Worm (Caenorhabditis elegans) whole organism, late embryonic: Measurements from ENCODE around the gene F58A6.5.

Source experiments
- C08G9.2 ChIP-seq: sonication (generic microtip); optimal IDR thresholded peaks from 2 replicates; lab custom pipeline; 2016; ENCODE audit warnings: mild to moderate bottlenecking, missing genetic modification characterization, moderate library complexity, missing compliant biosample characterization
- K02D7.2 ChIP-seq: sonication (generic microtip); optimal IDR thresholded peaks from 2 replicates; lab custom pipeline; 2017; ENCODE audit warnings: mild to moderate bottlenecking, missing genetic modification characterization, missing compliant biosample characterization
- ahr-1 ChIP-seq: sonication (generic microtip); optimal IDR thresholded peaks from 2 replicates; lab custom pipeline; 2016; ENCODE audit warnings: missing genetic modification characterization, missing compliant biosample characterization
- ceh-19 ChIP-seq: fragments of 200-800 bp; sonication (Bioruptor generic); optimal IDR thresholded peaks from 2 replicates; lab custom pipeline; 2018; ENCODE audit warnings: mild to moderate bottlenecking, missing genetic modification characterization, missing compliant biosample characterization
- ceh-2 ChIP-seq: sonication (generic microtip); optimal IDR thresholded peaks from 2 replicates; lab custom pipeline; 2016; ENCODE audit warnings: missing genotype, missing genetic modification characterization, missing compliant biosample characterization
- ceh-24 ChIP-seq: sonication (generic microtip); optimal IDR thresholded peaks from 2 replicates; lab custom pipeline; 2016; ENCODE audit warnings: mild to moderate bottlenecking, missing genetic modification characterization, missing compliant biosample characterization
- ceh-31 ChIP-seq: sonication (generic microtip); optimal IDR thresholded peaks from 2 replicates; lab custom pipeline; 2016; ENCODE audit warnings: missing genetic modification characterization, missing compliant biosample characterization
- ceh-6 ChIP-seq: fragments of 200-800 bp; sonication (Bioruptor generic); optimal IDR thresholded peaks from 2 replicates; lab custom pipeline; 2018; ENCODE audit warnings: mild to moderate bottlenecking, missing genetic modification characterization, missing compliant biosample characterization
- ceh-9 ChIP-seq: sonication (generic microtip); optimal IDR thresholded peaks from 2 replicates; lab custom pipeline; 2016; ENCODE audit warnings: mild to moderate bottlenecking, missing genetic modification characterization, inconsistent platforms, missing compliant biosample characterization
- che-1 ChIP-seq: sonication (generic microtip); optimal IDR thresholded peaks from 2 replicates; lab custom pipeline; 2016; ENCODE audit warnings: mild to moderate bottlenecking, missing genetic modification characterization, missing compliant biosample characterization
- dmd-4 ChIP-seq: sonication (generic microtip); optimal IDR thresholded peaks from 2 replicates; lab custom pipeline; 2016; ENCODE audit warnings: borderline replicate concordance, missing genetic modification characterization, missing compliant biosample characterization
- dve-1 ChIP-seq: sonication (generic microtip); optimal IDR thresholded peaks from 2 replicates; lab custom pipeline; 2017; ENCODE audit warnings: antibody characterized with exemption, mild to moderate bottlenecking, missing genetic modification characterization, missing compliant biosample characterization
- elt-2 ChIP-seq: sonication (generic microtip); optimal IDR thresholded peaks from 2 replicates; lab custom pipeline; 2016; ENCODE audit warnings: missing genetic modification reagents, missing genetic modification characterization, missing compliant biosample characterization
- ets-4 ChIP-seq: sonication (generic microtip); optimal IDR thresholded peaks from 2 replicates; lab custom pipeline; 2016; ENCODE audit warnings: missing genetic modification characterization, missing compliant biosample characterization
- fax-1 ChIP-seq: sonication (generic microtip); optimal IDR thresholded peaks from 2 replicates; lab custom pipeline; 2016; ENCODE audit warnings: missing genotype, missing genetic modification characterization, missing compliant biosample characterization
- fkh-10 ChIP-seq: fragments of 150-350 bp; optimal IDR thresholded peaks from 2 replicates; lab custom pipeline; 2014; ENCODE audit warnings: missing biosample characterization, missing genetic modification reagents, missing genetic modification characterization
- fkh-6 ChIP-seq: sonication (generic microtip); optimal IDR thresholded peaks from 2 replicates; lab custom pipeline; 2016; ENCODE audit warnings: missing genetic modification characterization, missing compliant biosample characterization
- gmeb-2 ChIP-seq: sonication (generic microtip); optimal IDR thresholded peaks from 2 replicates; lab custom pipeline; 2016; ENCODE audit warnings: missing genetic modification characterization, inconsistent platforms, missing compliant biosample characterization
- hlh-13 ChIP-seq: fragments of 200-800 bp; sonication (Bioruptor generic); optimal IDR thresholded peaks from 2 replicates; lab custom pipeline; 2018; ENCODE audit warnings: mild to moderate bottlenecking, missing genetic modification characterization, missing compliant biosample characterization
- hlh-30 ChIP-seq: sonication (generic microtip); optimal IDR thresholded peaks from 2 replicates; lab custom pipeline; 2017; ENCODE audit warnings: antibody characterized with exemption, missing genetic modification characterization, missing compliant biosample characterization; ENCODE audit not compliant: insufficient read depth
- lim-6 ChIP-seq: sonication (generic microtip); optimal IDR thresholded peaks from 2 replicates; lab custom pipeline; 2016; ENCODE audit warnings: missing genetic modification characterization, missing compliant biosample characterization
- mec-3 ChIP-seq: sonication (generic microtip); optimal IDR thresholded peaks from 2 replicates; lab custom pipeline; 2016; ENCODE audit warnings: borderline replicate concordance, missing genetic modification characterization, missing compliant biosample characterization
- nhr-11 ChIP-seq: fragments of 150-350 bp; optimal IDR thresholded peaks from 2 replicates; lab custom pipeline; 2014; ENCODE audit warnings: missing biosample characterization, missing genetic modification characterization
- npax-4 ChIP-seq: sonication (generic microtip); optimal IDR thresholded peaks from 2 replicates; lab custom pipeline; 2016; ENCODE audit warnings: missing genetic modification characterization, missing compliant biosample characterization
- odd-2 ChIP-seq: sonication (generic microtip); optimal IDR thresholded peaks from 2 replicates; lab custom pipeline; 2017; ENCODE audit warnings: antibody characterized with exemption, mild to moderate bottlenecking, missing genetic modification characterization, missing compliant biosample characterization
- pat-9 ChIP-seq: fragments of 200-800 bp; sonication (Bioruptor generic); optimal IDR thresholded peaks from 2 replicates; lab custom pipeline; 2018; ENCODE audit warnings: mild to moderate bottlenecking, missing genetic modification characterization, moderate library complexity, missing compliant biosample characterization
- pax-1 ChIP-seq: fragments of 150-350 bp; optimal IDR thresholded peaks from 2 replicates; lab custom pipeline; 2014; ENCODE audit warnings: missing biosample characterization, missing genetic modification characterization
- pros-1 ChIP-seq: fragments of 150-350 bp; optimal IDR thresholded peaks from 2 replicates; lab custom pipeline; 2014; ENCODE audit warnings: missing biosample characterization, missing genetic modification reagents, missing genetic modification characterization
- rnt-1 ChIP-seq: sonication (generic microtip); optimal IDR thresholded peaks from 2 replicates; lab custom pipeline; 2016; ENCODE audit warnings: missing genetic modification characterization, missing compliant biosample characterization
- sdc-2 ChIP-seq: sonication (generic microtip); optimal IDR thresholded peaks from 2 replicates; lab custom pipeline; 2016; ENCODE audit warnings: missing genotype, missing genetic modification characterization, missing compliant biosample characterization
- sox-4 ChIP-seq: sonication (generic microtip); optimal IDR thresholded peaks from 2 replicates; lab custom pipeline; 2017; ENCODE audit warnings: mild to moderate bottlenecking, missing genetic modification characterization, inconsistent platforms, missing compliant biosample characterization
- syd-9 ChIP-seq: sonication (generic microtip); optimal IDR thresholded peaks from 2 replicates; lab custom pipeline; 2016; ENCODE audit warnings: mild to moderate bottlenecking, missing genetic modification characterization, moderate library complexity, missing compliant biosample characterization
- tbx-7 ChIP-seq: sonication (generic microtip); optimal IDR thresholded peaks from 2 replicates; lab custom pipeline; 2016; ENCODE audit warnings: missing genotype, missing genetic modification characterization, missing compliant biosample characterization
- ttx-3 ChIP-seq: sonication (generic microtip); optimal IDR thresholded peaks from 2 replicates; lab custom pipeline; 2016; ENCODE audit warnings: missing genetic modification reagents, missing genetic modification characterization, missing compliant biosample characterization
- unc-86 ChIP-seq: sonication (generic microtip); optimal IDR thresholded peaks from 2 replicates; lab custom pipeline; 2016; ENCODE audit warnings: missing genetic modification characterization, missing compliant biosample characterization
- zip-5 ChIP-seq: sonication (generic microtip); optimal IDR thresholded peaks from 2 replicates; lab custom pipeline; 2016; ENCODE audit warnings: missing genetic modification characterization, missing compliant biosample characterization

The F58A6.5 gene

DNA sequence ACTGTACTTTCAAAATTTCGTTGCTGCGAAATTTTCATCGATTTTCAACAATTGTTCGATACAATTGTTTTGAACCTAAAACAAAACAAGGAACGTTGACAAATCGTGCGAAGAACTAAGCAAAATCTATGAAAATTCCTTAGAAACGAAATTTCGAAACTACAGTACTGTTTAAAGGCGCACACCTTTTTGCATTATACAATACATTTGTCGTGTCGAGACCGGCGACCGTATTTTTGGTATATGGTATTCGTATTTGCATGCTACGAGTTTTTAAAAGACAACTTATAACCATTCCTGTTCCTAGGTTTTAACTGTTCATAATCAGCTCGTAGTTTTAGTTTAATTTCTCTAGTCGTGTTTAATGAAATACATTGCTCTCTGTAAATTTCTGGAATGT is 30.4 kb upstream of the F58A6.5 start:
- TF ChIP-seq mec-3 (no peak), npax-4 (tag; lab: Kevin White, UChicago) (no peak), ceh-9 (tag; lab: Kevin White, UChicago) (no peak), nhr-11 (tag; lab: Kevin White, UChicago) (no peak)

ce11 chrII:5177902-5178301 is 29.7 kb upstream of the F58A6.5 start, which contains the start of gene C27D6.12:
C27D6.12 (minus strand) TSS chrII:5178002.
- TF ChIP-seq tbx-7: no peak
- TF ChIP-seq ceh-31: no peak
- no peak for TF ChIP-seq hlh-13 (GFP tag; lab: Kevin White, UChicago)
- no peak for TF ChIP-seq ceh-6
- no peak for TF ChIP-seq ceh-9 (tag; lab: Kevin White, UChicago)
- no peak for TF ChIP-seq ceh-2 (tag; lab: Kevin White, UChicago)
- TF ChIP-seq mec-3: no peak
- TF ChIP-seq odd-2 (tag; lab: Kevin White, UChicago): no peak
- no peak for TF ChIP-seq gmeb-2 (tag; lab: Kevin White, UChicago)

DNA sequence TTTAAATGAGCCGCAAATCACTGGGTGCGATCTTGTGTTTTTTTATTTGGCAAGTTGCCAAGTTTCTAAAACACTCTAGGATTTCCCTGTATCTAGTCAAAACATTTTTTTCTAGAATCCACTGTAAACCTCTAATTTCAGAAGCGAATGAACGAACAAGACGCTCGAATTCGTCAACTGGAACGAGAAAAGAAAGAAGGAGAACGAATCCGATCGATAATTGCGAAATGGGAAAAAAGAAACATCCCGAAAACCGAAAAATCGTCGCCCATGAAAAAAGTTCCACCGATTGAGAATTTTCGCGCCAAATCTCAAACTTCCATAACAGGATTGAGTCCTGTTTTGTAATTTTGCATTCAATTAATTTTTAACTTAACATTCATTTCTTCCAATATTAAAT is 28.7 kb upstream of the F58A6.5 start:
- TF ChIP-seq dmd-4 (tag; lab: Kevin White, UChicago): no peak
- TF ChIP-seq ceh-19 (GFP tag; lab: Kevin White, UChicago): no peak
- TF ChIP-seq fax-1 (tag; lab: Kevin White, UChicago): no peak
- TF ChIP-seq ahr-1 (tag; lab: Kevin White, UChicago): no peak
- no peak for TF ChIP-seq lim-6
- no peak for TF ChIP-seq sdc-2
- TF ChIP-seq ceh-24 (tag; lab: Kevin White, UChicago): no peak
- TF ChIP-seq sox-4: no peak
- no peak for TF ChIP-seq ets-4
- no peak for TF ChIP-seq dve-1 (tag; lab: Kevin White, UChicago)
- no peak for TF ChIP-seq pat-9 (tag; lab: Kevin White, UChicago)
- TF ChIP-seq rnt-1 (tag; lab: Kevin White, UChicago): no peak
- no peak for TF ChIP-seq odd-2 (tag; lab: Kevin White, UChicago)
- no peak for TF ChIP-seq fkh-6 (tag; lab: Kevin White, UChicago)
- TF ChIP-seq zip-5 (tag; lab: Kevin White, UChicago): no peak
- TF ChIP-seq elt-2 (tag; lab: Kevin White, UChicago): no peak

ce11 chrII:5174370-5174769 is 26.1 kb upstream of the F58A6.5 start, which contains the start of gene C27D6.3:
C27D6.3 (minus strand) TSS chrII:5174470.
- TF ChIP-seq syd-9 (tag; lab: Kevin White, UChicago): no peak
- no peak for TF ChIP-seq gmeb-2 (tag; lab: Kevin White, UChicago)
- TF ChIP-seq C08G9.2 (tag; lab: Kevin White, UChicago): no peak
- TF ChIP-seq elt-2 (tag; lab: Kevin White, UChicago): no peak
- no peak for TF ChIP-seq che-1 (tag; lab: Kevin White, UChicago)
- TF ChIP-seq ahr-1 (tag; lab: Kevin White, UChicago): no peak
- TF ChIP-seq ceh-31: no peak
- no peak for TF ChIP-seq ttx-3
- no peak for TF ChIP-seq pros-1
- TF ChIP-seq mec-3: no peak
- TF ChIP-seq fkh-10 (GFP tag; lab: Kevin White, UChicago): no peak
- no peak for TF ChIP-seq sdc-2
- TF ChIP-seq dmd-4 (tag; lab: Kevin White, UChicago): no peak
- no peak for TF ChIP-seq K02D7.2 (tag; lab: Kevin White, UChicago)
- TF ChIP-seq pat-9 (tag; lab: Kevin White, UChicago): no peak
- TF ChIP-seq pax-1 (tag; lab: Kevin White, UChicago): no peak
- TF ChIP-seq hlh-30 (tag; lab: Kevin White, UChicago): no peak
- no peak for TF ChIP-seq unc-86 (tag; lab: Kevin White, UChicago)
- TF ChIP-seq sox-4: no peak
